Fruit fly (Drosophila melanogaster) whole organism, embryonic: ENCODE results near the gene CG13862.

Experiments used
- CG11093 ChIP-seq: fragments of 200-800 bp; sonication (Bioruptor generic); IDR thresholded peaks from 3 replicates; pipeline ENCODE4 v1.3.6; 2022; ENCODE audit warnings: missing biosample characterization, missing genetic modification characterization
- CG31224 ChIP-seq: fragments of 200-800 bp; sonication (Bioruptor generic); IDR thresholded peaks from 2 replicates; pipeline ENCODE4 v1.3.6; 2022; ENCODE audit warnings: missing biosample characterization, missing genetic modification characterization
- CG7987 ChIP-seq: fragments of 200-800 bp; sonication (Bioruptor generic); optimal IDR thresholded peaks from 2 replicates; lab custom pipeline; 2018; ENCODE audit warnings: missing biosample characterization, mild to moderate bottlenecking, missing genetic modification characterization, moderate library complexity
- CG8924 ChIP-seq: fragments of 200-800 bp; optimal IDR thresholded peaks from 3 replicates; lab custom pipeline; 2019; ENCODE audit warnings: missing biosample characterization, mild to moderate bottlenecking, missing genetic modification characterization, moderate library complexity
- HLH54F ChIP-seq: fragments of 200-800 bp; sonication (Bioruptor generic); optimal IDR thresholded peaks from 3 replicates; lab custom pipeline; 2016; ENCODE audit warnings: missing biosample characterization, missing genetic modification characterization
- jigr1 ChIP-seq: fragments of 200-800 bp; sonication (Bioruptor generic); IDR thresholded peaks from 3 replicates; pipeline ENCODE4 v1.3.6; 2022; ENCODE audit warnings: missing biosample characterization, missing genetic modification characterization

dm6 chr3R:22288305-22288704 lies 43.5 kb upstream of the CG13862 start:
- no peak for TF ChIP-seq CG7987 (GFP tag; lab: Kevin White, UChicago)
- no peak for TF ChIP-seq jigr1
- no peak for TF ChIP-seq CG31224
- TF ChIP-seq CG8924 (tag; lab: Kevin White, UChicago) = no peak
- TF ChIP-seq CG11093 = no peak
- no peak for TF ChIP-seq HLH54F (GFP tag; lab: Kevin White, UChicago)
